Worm (Caenorhabditis elegans) whole organism, L2 larva: Measurements from ENCODE around the gene mnp-1.

Experiments used
- C34F6.9 ChIP-seq: fragments of 150-350 bp; optimal IDR thresholded peaks from 2 replicates; lab custom pipeline; 2014; ENCODE audit warnings: missing biosample characterization, missing genetic modification characterization
- ZK546.5 ChIP-seq: sonication (generic microtip); optimal IDR thresholded peaks from 2 replicates; lab custom pipeline; 2017; ENCODE audit warnings: missing biosample characterization, missing genetic modification characterization
- blmp-1 ChIP-seq: sonication (generic microtip); optimal IDR thresholded peaks from 2 replicates; lab custom pipeline; 2017; ENCODE audit warnings: missing genetic modification characterization, mild to moderate bottlenecking, missing compliant biosample characterization, antibody characterized with exemption, moderate library complexity; ENCODE audit not compliant: insufficient read depth
- elt-3 ChIP-seq: sonication (generic microtip); optimal IDR thresholded peaks from 2 replicates; lab custom pipeline; 2017; ENCODE audit warnings: missing biosample characterization, missing genetic modification characterization
- nhr-25 ChIP-seq: fragments of 150-350 bp; sonication (generic microtip); optimal IDR thresholded peaks from 3 replicates; lab custom pipeline; 2014; ENCODE audit warnings: missing biosample characterization, missing genetic modification characterization
- unc-39 ChIP-seq: fragments of 150-350 bp; optimal IDR thresholded peaks from 2 replicates; lab custom pipeline; 2014; ENCODE audit warnings: missing biosample characterization, missing genetic modification characterization

DNA sequence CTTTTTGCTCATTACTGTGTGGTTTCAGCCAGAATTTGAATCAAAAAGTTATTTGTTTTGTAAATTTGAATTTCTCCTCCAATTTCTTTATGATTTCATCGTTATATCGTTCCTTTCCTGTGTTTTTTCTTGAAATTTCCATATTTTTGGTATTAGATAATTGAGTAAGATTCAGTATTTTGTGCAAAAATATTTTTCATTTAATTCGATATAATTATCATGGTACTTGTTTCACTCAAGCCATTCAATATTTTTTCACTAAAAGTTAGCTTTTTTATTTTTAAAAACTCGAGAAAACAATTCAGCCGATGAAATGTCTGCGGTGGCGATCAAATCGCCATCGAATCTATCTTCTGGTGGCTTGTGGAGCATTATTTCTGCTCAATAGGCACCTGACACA is 11.4 kb upstream of the mnp-1 start, which contains the start of gene hse-5:
- TF ChIP-seq C34F6.9: no peak
- no peak for TF ChIP-seq elt-3 (tag; lab: Kevin White, UChicago)
- no peak for TF ChIP-seq blmp-1
- TF ChIP-seq unc-39: no peak
- no peak for TF ChIP-seq ZK546.5 (tag; lab: Kevin White, UChicago)
- TF ChIP-seq nhr-25 (tag; lab: Kevin White, UChicago): no peak
